Fruit fly (Drosophila melanogaster): ENCODE data around the gene CG8372.

CG8372 gene

DNA sequence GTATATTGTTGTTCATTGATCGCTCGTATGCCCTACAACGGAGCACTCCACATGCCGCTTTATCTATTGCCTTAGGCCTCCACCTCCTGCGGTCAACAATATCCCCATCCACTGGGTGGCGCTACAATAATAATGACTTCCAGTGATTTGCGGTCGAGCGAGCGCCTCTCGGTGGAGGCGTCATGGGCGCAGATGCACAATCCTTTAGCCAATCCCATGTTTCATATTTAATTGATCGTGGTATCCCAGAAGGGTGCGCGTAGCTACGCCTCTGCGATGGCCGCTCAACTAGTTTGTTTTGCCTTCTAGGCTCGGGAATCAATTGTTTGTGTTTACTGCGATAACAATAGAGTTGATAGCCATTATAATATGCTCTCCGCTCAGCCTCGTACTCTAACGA, 16.4 kb upstream of the CG8372 start:
- TF ChIP-seq Clk (GFP tag; optimal IDR thresholded peaks at IDR 0.05) (no peak), CG7045 (GFP tag; optimal IDR thresholded peaks at IDR 0.05) (peak; percentile 5), cic (GFP tag; optimal IDR thresholded peaks at IDR 0.05) (peak; percentile 75)

DNA sequence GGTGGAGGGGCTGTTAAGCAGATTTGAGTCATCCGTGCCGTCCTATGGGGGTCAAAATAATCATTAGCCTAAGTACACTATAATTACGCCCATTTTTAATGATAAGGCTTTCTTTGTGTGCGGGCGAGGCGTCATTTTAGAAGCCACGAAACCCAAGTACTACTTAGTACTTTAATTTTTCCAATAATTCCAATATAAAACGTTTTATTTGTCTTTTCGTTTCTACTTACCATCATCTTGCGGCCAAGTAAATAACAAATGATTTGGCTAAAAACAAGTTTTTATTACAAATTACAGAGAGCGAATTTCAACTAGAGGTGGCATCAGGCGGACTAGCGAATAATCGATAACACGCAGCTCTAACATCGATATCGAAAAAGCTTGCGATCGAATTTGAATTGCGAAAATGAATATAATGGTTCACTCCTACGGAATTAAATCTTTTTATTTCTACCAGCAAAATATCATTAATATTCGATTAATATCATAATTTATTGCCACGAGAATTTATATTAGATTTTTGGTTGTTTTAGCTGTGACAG, 7.8 kb upstream of the CG8372 start, which contains the start of gene Snx6:
Gene Snx6, minus strand, starts transcription at position 349 of the 542 bp plus-strand sequence.
- TF ChIP-seq CG7045 (GFP tag; optimal IDR thresholded peaks at IDR 0.05) (no peak), bab1 (GFP tag; optimal IDR thresholded peaks at IDR 0.05) (peak; percentile 48), CG5204 (GFP tag; optimal IDR thresholded peaks at IDR 0.05) (no peak), CG11617 (GFP tag; optimal IDR thresholded peaks at IDR 0.05) (no peak), kay (GFP tag; ENCODE audit: borderline replicate concordance) (peak; percentile 88), CG14711 (tag; optimal IDR thresholded peaks at IDR 0.05) (no peak)

DNA sequence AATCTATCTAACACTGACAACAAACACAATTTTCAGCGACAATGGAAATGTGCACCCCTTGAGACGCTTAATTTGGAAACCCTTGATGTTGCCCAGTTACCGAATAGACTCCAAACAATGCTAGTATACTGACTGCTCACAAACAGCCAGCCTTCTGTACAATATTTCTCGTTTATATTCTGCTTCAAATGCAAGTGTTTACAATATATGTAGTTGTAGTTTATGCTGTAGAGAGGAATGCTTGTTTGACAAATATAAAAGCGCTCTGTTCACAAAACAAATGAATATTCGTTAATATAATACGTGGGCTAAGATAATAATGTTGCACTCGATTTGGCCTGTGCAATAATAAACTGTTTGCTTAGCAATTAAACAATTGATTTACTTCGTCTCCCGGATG, 5.2 kb upstream of the CG8372 start, which contains the start of gene CG8292:
Gene CG8292, minus strand, starts transcription at position 101 of the 400 bp plus-strand sequence.
- TF ChIP-seq cic (GFP tag; optimal IDR thresholded peaks at IDR 0.05), result no peak
- no peak for TF ChIP-seq CG33017 (tag; optimal IDR thresholded peaks at IDR 0.05)
- no peak for TF ChIP-seq CG12768 (GFP tag; optimal IDR thresholded peaks at IDR 0.05)
- TF ChIP-seq tj (GFP tag; optimal IDR thresholded peaks at IDR 0.05), result no peak
- no peak for TF ChIP-seq pad (GFP tag; optimal IDR thresholded peaks at IDR 0.05)
- no peak for TF ChIP-seq CG11617 (GFP tag; optimal IDR thresholded peaks at IDR 0.05)
- TF ChIP-seq toe (GFP tag; optimal IDR thresholded peaks at IDR 0.05), result no peak
- TF ChIP-seq CG7045 (GFP tag; optimal IDR thresholded peaks at IDR 0.05), result no peak
- TF ChIP-seq CG1620 (GFP tag; optimal IDR thresholded peaks at IDR 0.05), result no peak

DNA sequence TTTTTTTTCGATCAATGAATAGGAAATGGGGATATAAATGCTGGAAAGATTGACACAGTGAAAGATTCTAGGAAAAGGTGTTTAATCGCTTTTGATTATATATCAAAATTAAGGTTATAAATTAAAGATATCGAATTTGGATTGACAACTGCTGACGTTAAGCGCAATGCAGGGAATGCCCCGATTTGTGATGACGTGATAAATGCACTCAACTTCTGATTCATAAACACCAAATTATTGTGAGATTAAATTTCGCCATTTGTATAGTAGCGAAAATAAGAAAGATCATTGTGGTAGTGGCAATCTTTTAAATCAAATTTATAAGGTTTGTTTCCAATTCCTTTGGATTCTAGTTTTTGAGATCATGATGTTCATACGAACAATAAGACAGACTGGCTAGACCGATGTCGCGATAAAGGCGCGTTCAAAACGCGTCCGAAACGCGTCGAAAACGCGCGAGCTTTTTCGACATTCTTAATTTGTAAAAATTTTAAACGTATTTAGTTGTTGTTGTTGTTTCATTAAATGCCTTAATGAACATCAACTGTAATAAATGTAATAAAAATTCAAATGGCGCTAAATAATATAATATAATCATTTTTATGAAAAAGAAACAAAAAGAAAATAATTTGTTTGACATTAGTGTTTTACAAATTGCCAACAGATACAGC, 2.7 kb upstream of the CG8372 start, which contains the start of gene CG8349:
Gene CG8349, plus strand, starts transcription at position 657 of the 671 bp plus-strand sequence.
- TF ChIP-seq CG1620 (GFP tag; optimal IDR thresholded peaks at IDR 0.05), result no peak
- no peak for TF ChIP-seq CG14711 (tag; optimal IDR thresholded peaks at IDR 0.05)
- no peak for TF ChIP-seq CG7101 (tag; optimal IDR thresholded peaks at IDR 0.05)
- TF ChIP-seq kay (GFP tag; ENCODE audit: borderline replicate concordance), result peak; percentile 81

DNA sequence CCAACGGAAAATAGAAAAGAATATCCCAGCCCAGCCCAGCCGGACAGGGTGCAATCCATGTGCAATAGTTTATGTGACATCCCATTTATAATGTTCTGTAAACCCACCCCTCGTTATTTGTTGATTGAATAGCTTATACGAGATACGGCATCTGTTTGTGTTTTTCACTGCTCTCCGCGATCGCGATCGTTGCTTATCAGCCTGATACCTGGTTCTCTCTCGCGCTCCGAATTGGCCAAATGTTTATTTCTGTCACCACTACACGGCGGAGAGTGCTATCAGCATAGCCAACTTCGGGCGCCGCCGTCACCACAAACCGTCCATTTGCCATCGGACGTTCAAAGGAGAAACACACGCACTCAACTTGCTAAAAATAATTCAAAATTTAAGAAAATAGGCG, 1.3 kb upstream of the CG8372 start, which contains the start of gene CG8353:
Gene CG8353, plus strand, starts transcription at position 59 of the 400 bp plus-strand sequence.
- TF ChIP-seq CG7045 (GFP tag; optimal IDR thresholded peaks at IDR 0.05), result peak; percentile 8
- no peak for TF ChIP-seq CG5204 (GFP tag; optimal IDR thresholded peaks at IDR 0.05)
- TF ChIP-seq cic (GFP tag; optimal IDR thresholded peaks at IDR 0.05), result peak; percentile 90
- TF ChIP-seq cnc (optimal IDR thresholded peaks at IDR 0.05), result no peak
- no peak for TF ChIP-seq kay (GFP tag; ENCODE audit: borderline replicate concordance)
- TF ChIP-seq bab1 (GFP tag; optimal IDR thresholded peaks at IDR 0.05), result no peak
- TF ChIP-seq CG7101 (tag; optimal IDR thresholded peaks at IDR 0.05), result no peak
- TF ChIP-seq tj (GFP tag; optimal IDR thresholded peaks at IDR 0.05), result no peak
- TF ChIP-seq ovo (GFP tag; optimal IDR thresholded peaks at IDR 0.05), result no peak
- no peak for TF ChIP-seq Hr96 (GFP tag; optimal IDR thresholded peaks at IDR 0.05)
- TF ChIP-seq CG14711 (tag; optimal IDR thresholded peaks at IDR 0.05), result no peak
- no peak for TF ChIP-seq Crg-1 (GFP tag; optimal IDR thresholded peaks at IDR 0.05)
- TF ChIP-seq Mnt (GFP tag; optimal IDR thresholded peaks at IDR 0.05), result peak; percentile 58
- no peak for TF ChIP-seq Clk (GFP tag; optimal IDR thresholded peaks at IDR 0.05)
- peak; percentile 32 for TF ChIP-seq CG33017 (tag; optimal IDR thresholded peaks at IDR 0.05)
- no peak for TF ChIP-seq toe (GFP tag; optimal IDR thresholded peaks at IDR 0.05)
- no peak for TF ChIP-seq CG1620 (GFP tag; optimal IDR thresholded peaks at IDR 0.05)
- peak; percentile 50 for TF ChIP-seq CG11617 (GFP tag; optimal IDR thresholded peaks at IDR 0.05)
- peak; percentile 63 for TF ChIP-seq CG12768 (GFP tag; optimal IDR thresholded peaks at IDR 0.05)
- no peak for TF ChIP-seq pad (GFP tag; optimal IDR thresholded peaks at IDR 0.05)

DNA sequence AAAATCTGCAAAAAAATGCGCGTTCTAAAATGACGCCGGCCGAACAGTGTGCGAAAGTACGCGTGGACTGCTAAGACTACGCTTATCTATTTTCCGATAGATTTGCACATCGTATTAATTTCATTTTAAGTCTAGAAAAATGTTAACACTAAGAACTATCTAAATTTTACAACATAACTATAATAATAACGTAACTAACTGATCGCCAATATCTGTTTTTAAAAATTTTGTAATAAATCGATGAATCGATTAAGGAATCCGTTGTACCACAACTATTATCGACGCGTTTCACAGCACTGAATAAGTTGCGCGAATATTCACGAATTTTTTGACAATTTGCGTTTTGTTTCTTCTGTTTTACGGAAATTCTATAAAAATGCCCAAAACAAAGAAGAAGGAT, 1.6 kb downstream of the CG8372 start, which contains the start of gene Ssb-c31a:
Gene Ssb-c31a, plus strand, starts transcription at position 278 of the 400 bp plus-strand sequence.
- peak; percentile 74 for TF ChIP-seq CG7045 (GFP tag; optimal IDR thresholded peaks at IDR 0.05)
- TF ChIP-seq CG11617 (GFP tag; optimal IDR thresholded peaks at IDR 0.05), result peak; percentile 74
- TF ChIP-seq cnc (optimal IDR thresholded peaks at IDR 0.05), result no peak
- TF ChIP-seq CG7101 (tag; optimal IDR thresholded peaks at IDR 0.05), result peak; percentile 83
- peak; percentile 88 for TF ChIP-seq CG1620 (GFP tag; optimal IDR thresholded peaks at IDR 0.05)
- peak; percentile 69 for TF ChIP-seq pad (GFP tag; optimal IDR thresholded peaks at IDR 0.05)
- TF ChIP-seq Clk (GFP tag; optimal IDR thresholded peaks at IDR 0.05), result peak; percentile 42
- peak; percentile 76 for TF ChIP-seq Mnt (GFP tag; optimal IDR thresholded peaks at IDR 0.05)
- TF ChIP-seq CG12768 (GFP tag; optimal IDR thresholded peaks at IDR 0.05), result peak; percentile 81
- peak; percentile 94 for TF ChIP-seq kay (GFP tag; ENCODE audit: borderline replicate concordance)
- TF ChIP-seq Crg-1 (GFP tag; optimal IDR thresholded peaks at IDR 0.05), result peak; percentile 91
- peak; percentile 75 for TF ChIP-seq Hr96 (GFP tag; optimal IDR thresholded peaks at IDR 0.05)
- peak; percentile 87 for TF ChIP-seq toe (GFP tag; optimal IDR thresholded peaks at IDR 0.05)
- TF ChIP-seq cic (GFP tag; optimal IDR thresholded peaks at IDR 0.05), result peak; percentile 50
- TF ChIP-seq tj (GFP tag; optimal IDR thresholded peaks at IDR 0.05), result peak; percentile 69
- TF ChIP-seq CG33017 (tag; optimal IDR thresholded peaks at IDR 0.05), result peak; percentile 72
- peak; percentile 71 for TF ChIP-seq bab1 (GFP tag; optimal IDR thresholded peaks at IDR 0.05)
- peak; percentile 55 for TF ChIP-seq ovo (GFP tag; optimal IDR thresholded peaks at IDR 0.05)
- peak; percentile 61 for TF ChIP-seq CG14711 (tag; optimal IDR thresholded peaks at IDR 0.05)
- peak; percentile 87 for TF ChIP-seq CG5204 (GFP tag; optimal IDR thresholded peaks at IDR 0.05)

Measured in whole organism, adult.